Worm (Caenorhabditis elegans) whole organism, late embryonic: Measurements from ENCODE around the gene cyp-33C7.

Source experiments
- ahr-1 ChIP-seq: sonication (generic microtip); optimal IDR thresholded peaks from 2 replicates; lab custom pipeline; 2016; ENCODE audit warnings: missing genetic modification characterization, missing compliant biosample characterization
- ama-1 ChIP-seq: fragments of 150-350 bp; optimal IDR thresholded peaks from 2 replicates; lab custom pipeline; 2014
- ceh-9 ChIP-seq: sonication (generic microtip); optimal IDR thresholded peaks from 2 replicates; lab custom pipeline; 2016; ENCODE audit warnings: mild to moderate bottlenecking, missing genetic modification characterization, inconsistent platforms, missing compliant biosample characterization
- che-1 ChIP-seq: sonication (generic microtip); optimal IDR thresholded peaks from 2 replicates; lab custom pipeline; 2016; ENCODE audit warnings: mild to moderate bottlenecking, missing genetic modification characterization, missing compliant biosample characterization
- dmd-4 ChIP-seq: sonication (generic microtip); optimal IDR thresholded peaks from 2 replicates; lab custom pipeline; 2016; ENCODE audit warnings: borderline replicate concordance, missing genetic modification characterization, missing compliant biosample characterization
- dve-1 ChIP-seq: sonication (generic microtip); optimal IDR thresholded peaks from 2 replicates; lab custom pipeline; 2017; ENCODE audit warnings: antibody characterized with exemption, mild to moderate bottlenecking, missing genetic modification characterization, missing compliant biosample characterization
- fkh-10 ChIP-seq: fragments of 150-350 bp; optimal IDR thresholded peaks from 2 replicates; lab custom pipeline; 2014; ENCODE audit warnings: missing biosample characterization, missing genetic modification reagents, missing genetic modification characterization
- mec-3 ChIP-seq: sonication (generic microtip); optimal IDR thresholded peaks from 2 replicates; lab custom pipeline; 2016; ENCODE audit warnings: borderline replicate concordance, missing genetic modification characterization, missing compliant biosample characterization
- nhr-11 ChIP-seq: fragments of 150-350 bp; optimal IDR thresholded peaks from 2 replicates; lab custom pipeline; 2014; ENCODE audit warnings: missing biosample characterization, missing genetic modification characterization
- pag-3 ChIP-seq: sonication (generic microtip); optimal IDR thresholded peaks from 2 replicates; lab custom pipeline; 2016; ENCODE audit warnings: missing compliant biosample characterization, missing genetic modification characterization, borderline replicate concordance
- pqm-1 ChIP-seq: sonication (generic microtip); optimal IDR thresholded peaks from 2 replicates; lab custom pipeline; 2016; ENCODE audit warnings: missing genetic modification characterization, missing compliant biosample characterization
- rnt-1 ChIP-seq: sonication (generic microtip); optimal IDR thresholded peaks from 2 replicates; lab custom pipeline; 2016; ENCODE audit warnings: missing genetic modification characterization, missing compliant biosample characterization
- sdc-2 ChIP-seq: sonication (generic microtip); optimal IDR thresholded peaks from 2 replicates; lab custom pipeline; 2016; ENCODE audit warnings: missing genotype, missing genetic modification characterization, missing compliant biosample characterization
- unc-86 ChIP-seq: sonication (generic microtip); optimal IDR thresholded peaks from 2 replicates; lab custom pipeline; 2016; ENCODE audit warnings: missing genetic modification characterization, missing compliant biosample characterization

DNA sequence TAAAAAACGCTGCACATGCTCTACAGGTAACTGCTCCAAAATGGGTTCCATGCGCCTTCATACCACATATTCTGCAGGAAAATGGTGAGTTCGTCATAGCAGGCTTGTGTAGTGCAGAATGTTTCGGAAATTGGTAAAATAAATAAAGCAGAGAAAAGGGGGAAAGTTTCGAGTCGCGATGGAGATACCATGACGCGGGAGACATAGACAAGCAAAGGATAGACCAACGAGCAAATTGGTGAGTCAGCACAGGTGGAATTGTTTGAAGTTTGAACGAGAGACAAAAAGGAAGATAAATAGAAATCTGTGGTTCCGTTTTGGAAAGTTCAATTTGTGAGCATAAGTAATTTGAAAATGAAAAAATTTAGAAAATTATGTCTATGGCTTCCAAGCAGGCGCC, 40.0 kb downstream of the cyp-33C7 start, which contains the start of gene nhr-225:
- TF ChIP-seq unc-86 (no peak), ama-1 (no peak), pag-3 (tag; lab: Kevin White, UChicago) (no peak), dmd-4 (tag; lab: Kevin White, UChicago) (no peak), nhr-11 (tag; lab: Kevin White, UChicago) (no peak), fkh-10 (no peak), pqm-1 (no peak), ceh-9 (no peak), mec-3 (tag; lab: Kevin White, UChicago) (no peak), ahr-1 (no peak), rnt-1 (tag; lab: Kevin White, UChicago) (no peak), che-1 (tag; lab: Kevin White, UChicago) (no peak), sdc-2 (tag; lab: Kevin White, UChicago) (no peak), dve-1 (tag; lab: Kevin White, UChicago) (no peak)
